Fruit fly (Drosophila melanogaster): ENCODE data around the gene Ltn1.

The Ltn1 gene

dm6 chr3L:19499334-19499733, 52.8 kb downstream of the Ltn1 start:
- no peak for TF ChIP-seq sv (GFP tag; optimal IDR thresholded peaks at IDR 0.05)
- TF ChIP-seq jim (GFP tag; optimal IDR thresholded peaks at IDR 0.05): no peak
- no peak for TF ChIP-seq Dif (GFP tag; optimal IDR thresholded peaks at IDR 0.05; ENCODE audit: partially characterized antibody)
- TF ChIP-seq br (GFP tag; optimal IDR thresholded peaks at IDR 0.05): no peak
- TF ChIP-seq Rel (GFP tag; optimal IDR thresholded peaks at IDR 0.05): no peak
- TF ChIP-seq Rel (tag; optimal IDR thresholded peaks at IDR 0.05): no peak
- no peak for TF ChIP-seq tai (GFP tag; optimal IDR thresholded peaks at IDR 0.05)
- no peak for TF ChIP-seq psq (GFP tag; optimal IDR thresholded peaks at IDR 0.05)
- no peak for TF ChIP-seq OdsH (GFP tag; optimal IDR thresholded peaks at IDR 0.05)
- TF ChIP-seq N (GFP tag; optimal IDR thresholded peaks at IDR 0.05): no peak
- TF ChIP-seq HLH106 (tag; optimal IDR thresholded peaks at IDR 0.05): no peak
- no peak for TF ChIP-seq foxo (GFP tag; optimal IDR thresholded peaks at IDR 0.05)
- no peak for TF ChIP-seq usp (GFP tag; optimal IDR thresholded peaks at IDR 0.05)
- no peak for TF ChIP-seq CG32264 (GFP tag; optimal IDR thresholded peaks at IDR 0.05)
- TF ChIP-seq Jra (GFP tag; optimal IDR thresholded peaks at IDR 0.05): no peak
- TF ChIP-seq dl (GFP tag; optimal IDR thresholded peaks at IDR 0.05; ENCODE audit: insufficient read depth in 1 of 2, partially characterized antibody in 2 of 2): no peak
- no peak for TF ChIP-seq GATAd (GFP tag; optimal IDR thresholded peaks at IDR 0.05)
- TF ChIP-seq Vsx2 (GFP tag; optimal IDR thresholded peaks at IDR 0.05; ENCODE audit: partially characterized antibody): no peak
- no peak for TF ChIP-seq Mio (GFP tag; optimal IDR thresholded peaks at IDR 0.05)
- TF ChIP-seq ey (GFP tag; optimal IDR thresholded peaks at IDR 0.05): no peak
- no peak for TF ChIP-seq Hr83 (GFP tag; optimal IDR thresholded peaks at IDR 0.05; ENCODE audit: poor library complexity, severe bottlenecking)

- TF ChIP-seq Rel (GFP tag; optimal IDR thresholded peaks at IDR 0.05) (no peak), Rel (tag; optimal IDR thresholded peaks at IDR 0.05) (no peak), brk (GFP tag; optimal IDR thresholded peaks at IDR 0.05) (no peak), Dif (GFP tag; optimal IDR thresholded peaks at IDR 0.05; ENCODE audit: partially characterized antibody) (no peak), Sp1 (GFP tag; optimal IDR thresholded peaks at IDR 0.05) (no peak), CG9705 (GFP tag; optimal IDR thresholded peaks at IDR 0.05) (no peak), Jra (GFP tag; optimal IDR thresholded peaks at IDR 0.05) (no peak), Vsx2 (GFP tag; optimal IDR thresholded peaks at IDR 0.05; ENCODE audit: partially characterized antibody) (no peak), lola (GFP tag; optimal IDR thresholded peaks at IDR 0.05) (no peak)
Measured at dm6 chr3L:19497623-19498022, 54.5 kb downstream of the Ltn1 start, which contains the start of gene CG9449. TSS of gene CG9449 (minus strand) at chr3L:19497723.

- TF ChIP-seq rgr (GFP tag; optimal IDR thresholded peaks at IDR 0.05) (no peak), brk (GFP tag; optimal IDR thresholded peaks at IDR 0.05) (no peak), woc (GFP tag; optimal IDR thresholded peaks at IDR 0.05) (no peak), CG32264 (GFP tag; optimal IDR thresholded peaks at IDR 0.05) (no peak), tai (GFP tag; optimal IDR thresholded peaks at IDR 0.05) (no peak), CG9705 (GFP tag; optimal IDR thresholded peaks at IDR 0.05) (no peak), OdsH (GFP tag; optimal IDR thresholded peaks at IDR 0.05) (no peak), HLH106 (tag; optimal IDR thresholded peaks at IDR 0.05) (no peak), usp (GFP tag; optimal IDR thresholded peaks at IDR 0.05) (no peak), Vsx2 (GFP tag; optimal IDR thresholded peaks at IDR 0.05; ENCODE audit: partially characterized antibody) (no peak), psq (GFP tag; optimal IDR thresholded peaks at IDR 0.05) (no peak), Dfd (GFP tag; optimal IDR thresholded peaks at IDR 0.05) (no peak), Mio (GFP tag; optimal IDR thresholded peaks at IDR 0.05) (no peak), Abd-B (GFP tag; optimal IDR thresholded peaks at IDR 0.05) (no peak)
Measured at dm6 chr3L:19497135-19497534, 55.0 kb downstream of the Ltn1 start.

DNA sequence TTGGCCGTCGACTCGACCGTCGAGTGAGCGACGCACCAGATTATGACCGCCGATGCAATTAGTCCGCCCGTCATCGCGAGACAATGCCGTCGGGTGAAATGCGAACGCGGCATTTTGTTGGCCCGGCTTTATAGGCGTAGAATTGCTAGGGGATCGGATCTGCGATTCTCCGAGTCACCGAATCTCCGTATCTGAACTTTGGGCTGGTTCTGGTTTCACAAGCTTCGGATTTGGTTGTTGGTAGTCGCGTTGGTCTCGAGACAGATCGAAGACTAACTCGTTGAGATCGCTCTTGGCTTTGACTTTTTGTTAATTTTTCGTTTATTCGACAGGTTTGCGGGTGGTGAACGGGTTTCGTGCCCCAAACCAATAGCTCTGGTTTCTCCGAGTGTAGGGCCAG, 55.5 kb downstream of the Ltn1 start:
- TF ChIP-seq Abd-B (GFP tag; optimal IDR thresholded peaks at IDR 0.05) (no peak), foxo (GFP tag; optimal IDR thresholded peaks at IDR 0.05) (no peak), CrebA (GFP tag; optimal IDR thresholded peaks at IDR 0.05; ENCODE audit: borderline replicate concordance) (no peak), Myc (optimal IDR thresholded peaks at IDR 0.05) (no peak), h (GFP tag; optimal IDR thresholded peaks at IDR 0.05) (no peak), Sp1 (GFP tag; optimal IDR thresholded peaks at IDR 0.05) (no peak), ey (GFP tag; optimal IDR thresholded peaks at IDR 0.05) (no peak), lola (GFP tag; optimal IDR thresholded peaks at IDR 0.05) (no peak), sv (GFP tag; optimal IDR thresholded peaks at IDR 0.05) (no peak), N (GFP tag; optimal IDR thresholded peaks at IDR 0.05) (no peak), OdsH (GFP tag; optimal IDR thresholded peaks at IDR 0.05) (no peak), Hnf4 (GFP tag; optimal IDR thresholded peaks at IDR 0.05) (no peak), usp (GFP tag; optimal IDR thresholded peaks at IDR 0.05) (no peak), fru (GFP tag; optimal IDR thresholded peaks at IDR 0.05) (no peak), woc (GFP tag; optimal IDR thresholded peaks at IDR 0.05) (no peak), CG32264 (GFP tag; optimal IDR thresholded peaks at IDR 0.05) (no peak), Hr78 (GFP tag; optimal IDR thresholded peaks at IDR 0.05) (no peak), Hr83 (GFP tag; optimal IDR thresholded peaks at IDR 0.05; ENCODE audit: poor library complexity, severe bottlenecking) (no peak), br (GFP tag; optimal IDR thresholded peaks at IDR 0.05) (no peak)

Measured in whole organism, wandering third instar larva.